Fruit fly (Drosophila melanogaster) whole organism, embryonic: Measurements from ENCODE around the gene raptor.

Experiments used
- Ada2b ChIP-seq: fragments of 200-800 bp; sonication (Bioruptor generic); IDR thresholded peaks from 2 replicates; pipeline ENCODE4 v1.3.6; 2022; ENCODE audit warnings: missing biosample characterization, missing genetic modification characterization
- Bgb ChIP-seq: fragments of 200-800 bp; sonication (Bioruptor generic); IDR thresholded peaks from 2 replicates; pipeline ENCODE4 v1.3.6; 2022; ENCODE audit warnings: missing biosample characterization, missing genetic modification characterization; ENCODE audit not compliant: partially characterized antibody
- CG10321 ChIP-seq: fragments of 200-800 bp; sonication (Bioruptor generic); IDR thresholded peaks from 2 replicates; pipeline ENCODE4 v1.3.6; 2022; ENCODE audit warnings: missing biosample characterization, missing genetic modification characterization
- CG10462 ChIP-seq: fragments of 200-800 bp; sonication (Bioruptor generic); optimal IDR thresholded peaks from 2 replicates; lab custom pipeline; 2016; ENCODE audit warnings: missing biosample characterization, missing genetic modification characterization
- CG11085 ChIP-seq: fragments of 200-800 bp; sonication (Bioruptor generic); IDR thresholded peaks from 2 replicates; pipeline ENCODE4 v1.3.6; 2022; ENCODE audit warnings: missing biosample characterization, missing genetic modification characterization
- CG11093 ChIP-seq: fragments of 200-800 bp; sonication (Bioruptor generic); IDR thresholded peaks from 3 replicates; pipeline ENCODE4 v1.3.6; 2022; ENCODE audit warnings: missing biosample characterization, missing genetic modification characterization
- CG12236 ChIP-seq: fragments of 200-800 bp; sonication (Bioruptor generic); optimal IDR thresholded peaks from 2 replicates; lab custom pipeline; 2016; ENCODE audit warnings: missing biosample characterization, missing genetic modification characterization
- CG12769 ChIP-seq: fragments of 200-800 bp; sonication (Bioruptor generic); optimal IDR thresholded peaks from 2 replicates; lab custom pipeline; 2019; ENCODE audit warnings: missing biosample characterization, mild to moderate bottlenecking, missing genetic modification characterization, moderate library complexity
- CG14441 ChIP-seq: fragments of 200-800 bp; sonication (Bioruptor generic); IDR thresholded peaks from 2 replicates; pipeline ENCODE4 v1.3.6; 2022; ENCODE audit warnings: missing biosample characterization, missing genetic modification characterization
- CG15011 ChIP-seq: fragments of 200-800 bp; sonication (Bioruptor generic); optimal IDR thresholded peaks from 3 replicates; lab custom pipeline; 2018; ENCODE audit warnings: missing biosample characterization, mild to moderate bottlenecking, missing genetic modification characterization
- CG32772 ChIP-seq: fragments of 200-800 bp; sonication (Bioruptor generic); IDR thresholded peaks from 2 replicates; pipeline ENCODE4 v1.3.6; 2022; ENCODE audit warnings: missing biosample characterization, missing genetic modification characterization
- CG33213 ChIP-seq: fragments of 200-800 bp; sonication (Bioruptor generic); optimal IDR thresholded peaks from 3 replicates; lab custom pipeline; 2016; ENCODE audit warnings: missing biosample characterization, missing genetic modification characterization
- CG34376 ChIP-seq: fragments of 200-800 bp; sonication (Bioruptor generic); optimal IDR thresholded peaks from 2 replicates; lab custom pipeline; 2018; ENCODE audit warnings: missing biosample characterization, mild to moderate bottlenecking, missing genetic modification characterization
- CG4328 ChIP-seq: fragments of 200-800 bp; sonication (Bioruptor generic); optimal IDR thresholded peaks from 3 replicates; lab custom pipeline; 2017; ENCODE audit warnings: missing biosample characterization, missing genetic modification reagents, missing genetic modification characterization
- CG4360 ChIP-seq: fragments of 200-800 bp; sonication (Bioruptor generic); IDR thresholded peaks from 2 replicates; pipeline ENCODE4 v1.3.6; 2022; ENCODE audit warnings: missing biosample characterization, missing genetic modification characterization
- CG5180 ChIP-seq: fragments of 200-800 bp; sonication (Bioruptor generic); optimal IDR thresholded peaks from 3 replicates; lab custom pipeline; 2017; ENCODE audit warnings: missing biosample characterization, missing genetic modification characterization, mild to moderate bottlenecking, moderate library complexity, missing genetic modification reagents
- CG5953 ChIP-seq: fragments of 200-800 bp; sonication (Bioruptor generic); IDR thresholded peaks from 2 replicates; pipeline ENCODE4 v1.3.6; 2022; ENCODE audit warnings: missing biosample characterization, missing genetic modification characterization
- CG6254 ChIP-seq: fragments of 200-800 bp; sonication (Bioruptor generic); optimal IDR thresholded peaks from 3 replicates; lab custom pipeline; 2017; ENCODE audit warnings: mild to moderate bottlenecking, missing biosample characterization, missing genetic modification reagents, missing genetic modification characterization
- CG6689 ChIP-seq: fragments of 200-800 bp; sonication (Bioruptor generic); IDR thresholded peaks from 2 replicates; pipeline ENCODE4 v1.3.6; 2022; ENCODE audit warnings: missing biosample characterization, missing genetic modification characterization
- CG8290 ChIP-seq, 3 experiments: fragments of 200-800 bp; sonication (Bioruptor generic); optimal IDR thresholded peaks; 2 replicates each; lab custom pipeline; 2016 to 2019; ENCODE audit warnings: missing biosample characterization in 3 of 3, missing genetic modification characterization in 3 of 3, mild to moderate bottlenecking in 2 of 3, moderate library complexity in 1 of 3
- Fer2 ChIP-seq: fragments of 200-800 bp; sonication (Bioruptor generic); optimal IDR thresholded peaks from 2 replicates; lab custom pipeline; 2018; ENCODE audit warnings: missing biosample characterization, mild to moderate bottlenecking, missing genetic modification characterization, moderate library complexity
- Mrtf ChIP-seq: fragments of 200-800 bp; sonication (Bioruptor generic); IDR thresholded peaks from 3 replicates; pipeline ENCODE4 v1.3.6; 2022; ENCODE audit warnings: missing biosample characterization, missing genetic modification characterization
- Pdp1 ChIP-seq, 2 experiments: fragments of 200-800 bp; sonication (Bioruptor generic); optimal IDR thresholded peaks; 3 replicates each; lab custom pipeline; 2016; ENCODE audit warnings: missing biosample characterization in 2 of 2, missing genetic modification characterization in 2 of 2, mild to moderate bottlenecking in 1 of 2, moderate library complexity in 1 of 2
- crol ChIP-seq: fragments of 200-800 bp; sonication (Bioruptor generic); IDR thresholded peaks from 2 replicates; pipeline ENCODE4 v1.3.6; 2022; ENCODE audit warnings: missing biosample characterization, missing genetic modification characterization
- cwo ChIP-seq: fragments of 200-800 bp; sonication (Bioruptor generic); optimal IDR thresholded peaks from 3 replicates; lab custom pipeline; 2017; ENCODE audit warnings: missing biosample characterization, missing genetic modification characterization, mild to moderate bottlenecking, moderate library complexity, missing genetic modification reagents
- dimm ChIP-seq: fragments of 200-800 bp; sonication (Bioruptor generic); IDR thresholded peaks from 2 replicates; pipeline ENCODE4 v1.3.6; 2022; ENCODE audit warnings: missing biosample characterization, missing genetic modification characterization
- exex ChIP-seq: fragments of 200-800 bp; sonication (Bioruptor generic); optimal IDR thresholded peaks from 4 replicates; lab custom pipeline; 2018; ENCODE audit warnings: missing biosample characterization, mild to moderate bottlenecking, missing genetic modification characterization, moderate library complexity
- grn ChIP-seq: fragments of 200-800 bp; sonication (Bioruptor generic); optimal IDR thresholded peaks from 3 replicates; lab custom pipeline; 2017; ENCODE audit warnings: missing biosample characterization, missing genetic modification characterization
- ken ChIP-seq: fragments of 200-800 bp; sonication (Bioruptor generic); IDR thresholded peaks from 3 replicates; pipeline ENCODE4 v1.3.6; 2022; ENCODE audit warnings: missing biosample characterization, missing genetic modification characterization
- luna ChIP-seq: fragments of 200-800 bp; sonication (Bioruptor generic); optimal IDR thresholded peaks from 2 replicates; lab custom pipeline; 2016; ENCODE audit warnings: missing biosample characterization, missing genetic modification characterization
- onecut ChIP-seq: fragments of 200-800 bp; sonication (Bioruptor generic); IDR thresholded peaks from 2 replicates; pipeline ENCODE4 v1.3.6; 2022; ENCODE audit warnings: missing biosample characterization, missing genetic modification characterization
- pb ChIP-seq: fragments of 200-800 bp; sonication (Bioruptor generic); optimal IDR thresholded peaks from 3 replicates; lab custom pipeline; 2016; ENCODE audit warnings: missing biosample characterization, missing genetic modification characterization
- pita ChIP-seq: fragments of 200-800 bp; sonication (Bioruptor generic); optimal IDR thresholded peaks from 2 replicates; lab custom pipeline; 2017; ENCODE audit warnings: missing biosample characterization, mild to moderate bottlenecking, missing genetic modification characterization
- run ChIP-seq: fragments of 200-800 bp; sonication (Bioruptor generic); optimal IDR thresholded peaks from 3 replicates; lab custom pipeline; 2018; ENCODE audit warnings: missing biosample characterization, mild to moderate bottlenecking, missing genetic modification characterization
- sug ChIP-seq: fragments of 200-800 bp; optimal IDR thresholded peaks from 2 replicates; lab custom pipeline; 2019; ENCODE audit warnings: missing biosample characterization, mild to moderate bottlenecking, missing genetic modification characterization, moderate library complexity
- tin ChIP-seq: fragments of 200-800 bp; sonication (Bioruptor generic); optimal IDR thresholded peaks from 3 replicates; lab custom pipeline; 2016; ENCODE audit warnings: missing biosample characterization, missing genetic modification characterization
- tll ChIP-seq, 2 experiments: fragments of 200-800 bp in 1 of 2; fragments of >200 bp in 1 of 2; sonication (Bioruptor generic) in 1 of 2; optimal IDR thresholded peaks; 2 replicates each; lab custom pipeline; 2017 to 2019; ENCODE audit warnings: missing biosample characterization in 2 of 2, missing genetic modification characterization in 2 of 2, mild to moderate bottlenecking in 1 of 2, moderate library complexity in 1 of 2
- vnd ChIP-seq: fragments of 200-800 bp; sonication (Bioruptor generic); IDR thresholded peaks from 3 replicates; pipeline ENCODE4 v1.3.6; 2022; ENCODE audit warnings: missing biosample characterization, missing genetic modification characterization; ENCODE audit not compliant: partially characterized antibody
- vvl ChIP-seq: fragments of 200-800 bp; sonication (Bioruptor generic); IDR thresholded peaks from 2 replicates; pipeline ENCODE4 v1.3.6; 2022; ENCODE audit warnings: missing biosample characterization, missing genetic modification characterization
- wdn ChIP-seq: fragments of 200-800 bp; sonication (Bioruptor generic); IDR thresholded peaks from 2 replicates; pipeline ENCODE4 v1.3.6; 2022; ENCODE audit warnings: missing biosample characterization, missing genetic modification characterization
- wek ChIP-seq: fragments of 200-800 bp; sonication (Bioruptor generic); optimal IDR thresholded peaks from 3 replicates; lab custom pipeline; 2018; ENCODE audit warnings: missing biosample characterization, mild to moderate bottlenecking, missing genetic modification characterization, moderate library complexity
- zfh1 ChIP-seq: fragments of 200-800 bp; sonication (Bioruptor generic); IDR thresholded peaks from 3 replicates; pipeline ENCODE4 v1.3.6; 2022; ENCODE audit warnings: missing biosample characterization, missing genetic modification characterization

Gene raptor

DNA sequence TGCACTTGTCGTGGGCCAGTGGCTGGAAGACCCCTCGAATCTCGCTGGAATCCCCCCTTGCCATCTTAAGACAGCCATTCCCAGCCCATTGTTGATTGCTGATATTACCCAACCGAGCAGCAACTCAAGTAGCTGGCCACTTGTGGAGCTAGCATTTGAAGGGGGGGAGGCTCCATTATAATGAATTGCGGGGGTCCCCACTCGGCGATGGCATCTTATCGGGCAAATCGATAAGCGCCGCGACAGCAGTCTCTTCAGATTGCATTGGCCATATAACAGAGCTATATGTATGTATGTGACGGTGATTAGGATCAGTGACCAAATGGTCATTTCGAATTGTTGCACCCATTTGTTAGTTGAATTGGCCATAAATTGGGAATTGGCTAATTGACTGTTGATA, 27.8 kb downstream of the raptor start:
- TF ChIP-seq CG10462 = no peak
- TF ChIP-seq grn = peak; percentile 91
- no peak for TF ChIP-seq onecut (GFP tag; lab: Robert Waterston, UW)
- TF ChIP-seq Pdp1 (GFP tag; optimal IDR thresholded peaks at IDR 0.05; lab: Kevin White, UChicago) = peak in 1 of 2 experiments; percentile 38
- TF ChIP-seq CG32772 = no peak
- TF ChIP-seq CG5953 (GFP tag; lab: Robert Waterston, UW) = no peak
- no peak for TF ChIP-seq Bgb (GFP tag; lab: Robert Waterston, UW)
- no peak for TF ChIP-seq CG11085 (GFP tag; lab: Robert Waterston, UW)
- no peak for TF ChIP-seq cwo (GFP tag; lab: Kevin White, UChicago)
- TF ChIP-seq CG14441 = no peak
- no peak for TF ChIP-seq Fer2 (tag; lab: Kevin White, UChicago)
- TF ChIP-seq crol (GFP tag; lab: Robert Waterston, UW) = peak; percentile 34; the same call in 1 of the 2 replicates
- no peak for TF ChIP-seq CG12769 (tag; lab: Kevin White, UChicago)
- TF ChIP-seq CG10321 = no peak
- TF ChIP-seq CG8290 (GFP tag; optimal IDR thresholded peaks at IDR 0.05; lab: Kevin White, UChicago) = no peak
- TF ChIP-seq CG8290 (tag; optimal IDR thresholded peaks at IDR 0.05; lab: Kevin White, UChicago) = no peak
- TF ChIP-seq wek (GFP tag; lab: Kevin White, UChicago) = no peak
- TF ChIP-seq wdn (GFP tag; lab: Robert Waterston, UW) = no peak
- TF ChIP-seq zfh1 (GFP tag; lab: Robert Waterston, UW) = no peak
- TF ChIP-seq CG12236 = no peak
- TF ChIP-seq CG11093 (GFP tag; lab: Robert Waterston, UW) = no peak
- TF ChIP-seq CG15011 (GFP tag; lab: Kevin White, UChicago) = no peak
- TF ChIP-seq luna (GFP tag; lab: Kevin White, UChicago) = no peak
- TF ChIP-seq run (tag; lab: Kevin White, UChicago) = no peak
- TF ChIP-seq vnd (GFP tag; lab: Robert Waterston, UW) = 0 out of 3 replicates have a peak, but pooled peaks have one; percentile 34
- no peak for TF ChIP-seq CG4360 (GFP tag; lab: Robert Waterston, UW)
- no peak for TF ChIP-seq CG34376 (GFP tag; lab: Kevin White, UChicago)
- TF ChIP-seq CG6254 (GFP tag; lab: Kevin White, UChicago) = no peak
- TF ChIP-seq tll (GFP tag; optimal IDR thresholded peaks at IDR 0.05; lab: Kevin White, UChicago) = no peak
- no peak for TF ChIP-seq Mrtf (GFP tag; lab: Robert Waterston, UW)
- TF ChIP-seq CG5180 (GFP tag; lab: Kevin White, UChicago) = no peak
- no peak for TF ChIP-seq CG33213
- no peak for TF ChIP-seq dimm (GFP tag; lab: Robert Waterston, UW)
- no peak for TF ChIP-seq pb (GFP tag; lab: Kevin White, UChicago)
- no peak for TF ChIP-seq vvl (GFP tag; lab: Robert Waterston, UW)
- TF ChIP-seq sug (tag; lab: Kevin White, UChicago) = peak; percentile 91
- no peak for TF ChIP-seq Ada2b
- peak; percentile 27 for TF ChIP-seq exex (tag; lab: Kevin White, UChicago)
- no peak for TF ChIP-seq CG6689 (GFP tag; lab: Robert Waterston, UW)
- TF ChIP-seq CG4328 = no peak
- TF ChIP-seq pita (GFP tag; lab: Kevin White, UChicago) = no peak
- no peak for TF ChIP-seq tin (GFP tag; lab: Kevin White, UChicago)
- no peak for TF ChIP-seq ken (GFP tag; lab: Robert Waterston, UW)
